Fruit fly (Drosophila melanogaster) whole organism, embryonic: Measurements from ENCODE around the gene morgue.

Source experiments
- C15 ChIP-seq: fragments of 200-800 bp; sonication (Bioruptor generic); IDR thresholded peaks from 3 replicates; pipeline ENCODE4 v1.3.6; 2022; ENCODE audit warnings: missing biosample characterization, missing genetic modification characterization
- CG10209 ChIP-seq: fragments of 200-800 bp; sonication (Bioruptor generic); optimal IDR thresholded peaks from 3 replicates; lab custom pipeline; 2017; ENCODE audit warnings: missing biosample characterization, mild to moderate bottlenecking, missing genetic modification characterization, missing genetic modification reagents
- CG10979 ChIP-seq: fragments of 200-800 bp; sonication (Bioruptor generic); optimal IDR thresholded peaks from 2 replicates; lab custom pipeline; 2018; ENCODE audit warnings: missing biosample characterization, mild to moderate bottlenecking, missing genetic modification characterization, moderate library complexity
- CG12744 ChIP-seq: fragments of 200-800 bp; sonication (Bioruptor generic); optimal IDR thresholded peaks from 2 replicates; lab custom pipeline; 2016; ENCODE audit warnings: missing biosample characterization, missing genetic modification characterization
- CG12942 ChIP-seq: fragments of 200-800 bp; sonication (Bioruptor generic); optimal IDR thresholded peaks from 3 replicates; lab custom pipeline; 2016; ENCODE audit warnings: missing biosample characterization, missing genetic modification characterization
- CG13424 ChIP-seq: fragments of 200-800 bp; sonication (Bioruptor generic); optimal IDR thresholded peaks from 2 replicates; lab custom pipeline; 2019; ENCODE audit warnings: missing biosample characterization, mild to moderate bottlenecking, missing genetic modification characterization, moderate library complexity
- CG13624 ChIP-seq: fragments of 200-800 bp; sonication (Bioruptor generic); optimal IDR thresholded peaks from 2 replicates; lab custom pipeline; 2016; ENCODE audit warnings: missing biosample characterization, missing genetic modification characterization
- CG14050 ChIP-seq: fragments of 200-800 bp; sonication (Bioruptor generic); IDR thresholded peaks from 3 replicates; pipeline ENCODE4 v1.3.6; 2022; ENCODE audit warnings: missing biosample characterization, missing genetic modification characterization
- CG14710 ChIP-seq: fragments of 200-800 bp; sonication (Bioruptor generic); optimal IDR thresholded peaks from 3 replicates; lab custom pipeline; 2019; ENCODE audit warnings: missing biosample characterization, mild to moderate bottlenecking, missing genetic modification characterization, moderate library complexity
- CG15269 ChIP-seq: fragments of 200-800 bp; sonication (Bioruptor generic); optimal IDR thresholded peaks from 2 replicates; lab custom pipeline; 2018; ENCODE audit warnings: missing biosample characterization, mild to moderate bottlenecking, missing genetic modification characterization, moderate library complexity
- CG1603 ChIP-seq: fragments of 200-800 bp; sonication (Bioruptor generic); optimal IDR thresholded peaks from 2 replicates; lab custom pipeline; 2019; ENCODE audit warnings: missing biosample characterization, mild to moderate bottlenecking, missing genetic modification characterization, moderate library complexity
- CG16779 ChIP-seq: fragments of 200-800 bp; sonication (Bioruptor generic); IDR thresholded peaks from 2 replicates; pipeline ENCODE4 v1.3.6; 2022; ENCODE audit warnings: missing biosample characterization, missing genetic modification characterization
- CG17359 ChIP-seq: fragments of 200-800 bp; sonication (Bioruptor generic); optimal IDR thresholded peaks from 3 replicates; lab custom pipeline; 2018; ENCODE audit warnings: missing biosample characterization, mild to moderate bottlenecking, missing genetic modification characterization, moderate library complexity
- CG17829 ChIP-seq: fragments of 200-800 bp; optimal IDR thresholded peaks from 2 replicates; lab custom pipeline; 2019; ENCODE audit warnings: missing biosample characterization, mild to moderate bottlenecking, missing genetic modification characterization, moderate library complexity
- CG17912 ChIP-seq: fragments of 200-800 bp; sonication (Bioruptor generic); optimal IDR thresholded peaks from 2 replicates; lab custom pipeline; 2018; ENCODE audit warnings: missing biosample characterization, mild to moderate bottlenecking, missing genetic modification characterization
- CG18476 ChIP-seq: fragments of 200-800 bp; sonication (Bioruptor generic); optimal IDR thresholded peaks from 2 replicates; lab custom pipeline; 2016; ENCODE audit warnings: missing biosample characterization, mild to moderate bottlenecking, missing genetic modification characterization
- CG18619 ChIP-seq: fragments of 200-800 bp; sonication (Bioruptor generic); optimal IDR thresholded peaks from 3 replicates; lab custom pipeline; 2017; ENCODE audit warnings: missing biosample characterization, mild to moderate bottlenecking, missing genetic modification characterization
- CG30431 ChIP-seq: fragments of 200-800 bp; sonication (Bioruptor generic); optimal IDR thresholded peaks from 2 replicates; lab custom pipeline; 2017; ENCODE audit warnings: missing biosample characterization, missing genetic modification characterization
- CG32767 ChIP-seq: fragments of 200-800 bp; sonication (Bioruptor generic); IDR thresholded peaks from 2 replicates; pipeline ENCODE4 v1.3.6; 2022; ENCODE audit warnings: missing biosample characterization, missing genetic modification characterization
- CG34422 ChIP-seq: fragments of 200-800 bp; sonication (Bioruptor generic); IDR thresholded peaks from 3 replicates; pipeline ENCODE4 v1.3.6; 2022; ENCODE audit warnings: missing biosample characterization, missing genetic modification characterization
- CG5245 ChIP-seq: fragments of 200-800 bp; sonication (Bioruptor generic); optimal IDR thresholded peaks from 3 replicates; lab custom pipeline; 2016; ENCODE audit warnings: missing biosample characterization, missing genetic modification characterization
- CG6854 ChIP-seq: fragments of 200-800 bp; sonication (Bioruptor generic); optimal IDR thresholded peaks from 3 replicates; lab custom pipeline; 2017; ENCODE audit warnings: missing biosample characterization, mild to moderate bottlenecking, missing genetic modification characterization
- CkIIα-i1 ChIP-seq: fragments of 200-800 bp; sonication (Bioruptor generic); IDR thresholded peaks from 2 replicates; pipeline ENCODE4 v1.3.6; 2022; ENCODE audit warnings: missing biosample characterization, missing genetic modification characterization
- Dbx ChIP-seq: fragments of 200-800 bp; sonication (Bioruptor generic); IDR thresholded peaks from 3 replicates; pipeline ENCODE4 v1.3.6; 2022; ENCODE audit warnings: missing biosample characterization, missing genetic modification characterization
- E2f1 ChIP-seq: fragments of 200-800 bp; sonication (Bioruptor generic); IDR thresholded peaks from 2 replicates; pipeline ENCODE4 v1.3.6; 2022; ENCODE audit warnings: missing biosample characterization, missing genetic modification characterization
- E2f2 ChIP-seq: fragments of 200-800 bp; sonication (Bioruptor generic); IDR thresholded peaks from 2 replicates; pipeline ENCODE4 v1.3.6; 2022; ENCODE audit warnings: missing biosample characterization, missing genetic modification characterization
- Nf-YB ChIP-seq: fragments of 200-800 bp; sonication (Bioruptor generic); optimal IDR thresholded peaks from 3 replicates; lab custom pipeline; 2019; ENCODE audit warnings: missing biosample characterization, mild to moderate bottlenecking, missing genetic modification characterization, moderate library complexity
- Nf-YC ChIP-seq: fragments of 200-800 bp; optimal IDR thresholded peaks from 3 replicates; lab custom pipeline; 2019; ENCODE audit warnings: missing biosample characterization, mild to moderate bottlenecking, missing genetic modification characterization, moderate library complexity
- PHDP ChIP-seq: fragments of 200-800 bp; sonication (Bioruptor generic); optimal IDR thresholded peaks from 3 replicates; lab custom pipeline; 2018; ENCODE audit warnings: missing biosample characterization, mild to moderate bottlenecking, missing genetic modification characterization, moderate library complexity
- Pdp1 ChIP-seq, 2 experiments: fragments of 200-800 bp; sonication (Bioruptor generic); optimal IDR thresholded peaks; 3 replicates each; lab custom pipeline; 2016; ENCODE audit warnings: missing biosample characterization in 2 of 2, missing genetic modification characterization in 2 of 2, mild to moderate bottlenecking in 1 of 2, moderate library complexity in 1 of 2
- Ptx1 ChIP-seq: fragments of 200-800 bp; sonication (Bioruptor generic); IDR thresholded peaks from 2 replicates; pipeline ENCODE4 v1.3.6; 2022; ENCODE audit warnings: missing biosample characterization, missing genetic modification characterization
- al ChIP-seq: fragments of 200-800 bp; sonication (Bioruptor generic); IDR thresholded peaks from 2 replicates; pipeline ENCODE4 v1.3.6; 2022; ENCODE audit warnings: missing biosample characterization, missing genetic modification characterization
- caup ChIP-seq: fragments of 200-800 bp; sonication (Bioruptor generic); optimal IDR thresholded peaks from 3 replicates; lab custom pipeline; 2017; ENCODE audit warnings: missing biosample characterization, mild to moderate bottlenecking, missing genetic modification characterization, moderate library complexity; ENCODE audit not compliant: severe bottlenecking
- dm ChIP-seq: fragments of 200-800 bp; sonication (Bioruptor generic); optimal IDR thresholded peaks from 3 replicates; lab custom pipeline; 2016; ENCODE audit warnings: missing biosample characterization, missing genetic modification characterization
- esg ChIP-seq: fragments of 200-800 bp; sonication (Bioruptor generic); conservative IDR thresholded peaks from 2 replicates; pipeline ENCODE4 v1.3.6; 2022; ENCODE audit warnings: missing biosample characterization, missing genetic modification characterization
- gce ChIP-seq: fragments of 200-800 bp; sonication (Bioruptor generic); IDR thresholded peaks from 3 replicates; pipeline ENCODE4 v1.3.6; 2022; ENCODE audit warnings: missing biosample characterization, missing genetic modification characterization
- inv ChIP-seq: fragments of 200-800 bp; sonication (Bioruptor generic); IDR thresholded peaks from 2 replicates; pipeline ENCODE4 v1.3.6; 2022; ENCODE audit warnings: missing biosample characterization, missing genetic modification characterization; ENCODE audit not compliant: partially characterized antibody
- jumu ChIP-seq: fragments of 200-800 bp; sonication (Bioruptor generic); optimal IDR thresholded peaks from 3 replicates; lab custom pipeline; 2016; ENCODE audit warnings: missing biosample characterization, missing genetic modification characterization
- lilli ChIP-seq: fragments of 200-800 bp; sonication (Bioruptor generic); optimal IDR thresholded peaks from 3 replicates; lab custom pipeline; 2016; ENCODE audit warnings: missing biosample characterization, missing genetic modification characterization
- mirr ChIP-seq: fragments of 200-800 bp; sonication (Bioruptor generic); optimal IDR thresholded peaks from 3 replicates; lab custom pipeline; 2018; ENCODE audit warnings: missing biosample characterization, mild to moderate bottlenecking, missing genetic modification characterization
- nau ChIP-seq: fragments of 200-800 bp; sonication (Bioruptor generic); optimal IDR thresholded peaks from 3 replicates; lab custom pipeline; 2017; ENCODE audit warnings: missing biosample characterization, mild to moderate bottlenecking, missing genetic modification characterization, missing genetic modification reagents
- sim ChIP-seq: fragments of 200-800 bp; sonication (Bioruptor generic); IDR thresholded peaks from 2 replicates; pipeline ENCODE4 v1.3.6; 2022; ENCODE audit warnings: missing biosample characterization, missing genetic modification characterization
- tap ChIP-seq: fragments of 200-800 bp; optimal IDR thresholded peaks from 3 replicates; lab custom pipeline; 2019; ENCODE audit warnings: missing biosample characterization, mild to moderate bottlenecking, missing genetic modification characterization, moderate library complexity
- tna ChIP-seq: fragments of 200-800 bp; sonication (Bioruptor generic); IDR thresholded peaks from 2 replicates; pipeline ENCODE4 v1.3.6; 2022; ENCODE audit warnings: missing biosample characterization, missing genetic modification characterization; ENCODE audit not compliant: partially characterized antibody
- trem ChIP-seq: fragments of 200-800 bp; optimal IDR thresholded peaks from 3 replicates; lab custom pipeline; 2019; ENCODE audit warnings: missing biosample characterization, mild to moderate bottlenecking, missing genetic modification characterization, moderate library complexity
- unpg ChIP-seq: fragments of 200-800 bp; sonication (Bioruptor generic); optimal IDR thresholded peaks from 3 replicates; lab custom pipeline; 2018; ENCODE audit warnings: missing biosample characterization, mild to moderate bottlenecking, missing genetic modification characterization, moderate library complexity
- vfl ChIP-seq: fragments of 200-800 bp; sonication (Bioruptor generic); optimal IDR thresholded peaks from 2 replicates; lab custom pipeline; 2016; ENCODE audit warnings: missing biosample characterization, missing genetic modification characterization
- zfh2 ChIP-seq: fragments of 200-800 bp; sonication (Bioruptor generic); optimal IDR thresholded peaks from 2 replicates; lab custom pipeline; 2016; ENCODE audit warnings: missing biosample characterization, missing genetic modification characterization

The morgue gene

DNA sequence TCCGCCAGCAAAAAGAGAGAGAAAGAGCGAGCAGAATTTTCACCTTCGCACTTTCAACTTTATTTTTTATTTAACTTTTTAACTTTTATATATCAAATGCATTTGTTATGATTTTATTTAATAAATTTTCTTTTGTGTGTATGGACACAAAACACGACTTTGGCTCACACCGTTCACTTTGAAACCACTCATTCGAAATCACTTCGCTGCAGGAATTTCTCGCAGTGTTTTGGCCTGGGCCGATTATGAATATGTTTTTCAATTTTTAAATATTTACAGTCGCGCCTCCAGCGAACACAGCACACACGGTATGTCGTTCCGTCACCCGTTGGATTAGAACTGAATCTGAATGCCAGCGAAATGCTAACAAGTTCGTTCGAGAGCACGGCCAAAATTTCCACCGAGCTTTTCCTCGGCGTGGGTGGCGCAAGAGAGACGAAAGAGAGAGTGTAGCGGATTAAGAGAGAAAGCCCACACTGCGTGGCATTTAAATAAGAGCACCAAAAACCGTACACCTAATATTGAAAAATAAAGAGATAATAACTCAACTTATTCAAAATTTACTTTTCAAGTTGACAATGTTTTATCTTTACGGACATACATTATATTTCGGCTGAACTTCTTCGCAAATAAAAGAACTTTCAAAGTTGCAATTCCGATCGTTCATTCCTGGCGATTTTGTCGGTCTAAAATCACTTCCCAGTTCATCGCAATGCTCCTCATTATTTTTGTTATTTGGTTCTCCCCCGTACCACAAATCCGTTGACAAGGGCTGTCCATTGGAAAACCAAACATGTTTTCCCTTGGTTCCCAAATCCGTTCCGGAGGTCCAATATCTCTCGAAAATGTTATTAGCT is 3.4 kb downstream of the morgue start, which contains the start of gene CG15431 (continued):
- peak; percentile 46; the same call in 2 of the 3 replicates for TF ChIP-seq CG14050
- peak; percentile 51 for TF ChIP-seq CG6854
- peak; percentile 66 for TF ChIP-seq unpg (GFP tag; lab: Kevin White, UChicago)
- no peak for TF ChIP-seq trem (tag; lab: Kevin White, UChicago)
- TF ChIP-seq CG13424 (tag; lab: Kevin White, UChicago), result peak; percentile 44
- peak; percentile 58 for TF ChIP-seq CG32767 (GFP tag; lab: Robert Waterston, UW)
- TF ChIP-seq CG18476 (GFP tag; lab: Kevin White, UChicago), result peak; percentile 45
- TF ChIP-seq CG5245 (GFP tag; lab: Kevin White, UChicago), result peak; percentile 14
- TF ChIP-seq CG17829 (tag; lab: Kevin White, UChicago), result no peak
- peak; percentile 58 for TF ChIP-seq CG18619 (GFP tag; lab: Kevin White, UChicago)
- TF ChIP-seq PHDP, result peak; percentile 64
- TF ChIP-seq lilli (GFP tag; lab: Kevin White, UChicago), result peak; percentile 69
- no peak for TF ChIP-seq CG14710 (tag; lab: Kevin White, UChicago)
- peak; percentile 46; the same call in 1 of the 3 replicates for TF ChIP-seq C15
- TF ChIP-seq esg (GFP tag; lab: Robert Waterston, UW), result peak; percentile 44
- TF ChIP-seq E2f1 (GFP tag; lab: Robert Waterston, UW), result peak; percentile 60
- peak; percentile 77; the same call in 2 of the 3 replicates for TF ChIP-seq Dbx (GFP tag; lab: Robert Waterston, UW)
- TF ChIP-seq jumu (GFP tag; lab: Kevin White, UChicago), result no peak
- TF ChIP-seq Ptx1 (GFP tag; lab: Robert Waterston, UW), result peak; percentile 75
- TF ChIP-seq CG17912, result no peak
- TF ChIP-seq CG34422 (GFP tag; lab: Robert Waterston, UW), result 0 out of 3 replicates have a peak, but pooled peaks have one; percentile 47
- peak; percentile 50 for TF ChIP-seq CG10209 (GFP tag; lab: Kevin White, UChicago)
- no peak for TF ChIP-seq tna (GFP tag; lab: Robert Waterston, UW)
- TF ChIP-seq CG1603 (tag; lab: Kevin White, UChicago), result peak; percentile 27
- peak; percentile 1 for TF ChIP-seq Nf-YC
- TF ChIP-seq CG12942 (GFP tag; lab: Kevin White, UChicago), result peak; percentile 33
- TF ChIP-seq inv (GFP tag; lab: Robert Waterston, UW), result no peak
- TF ChIP-seq caup, result peak; percentile 70
- TF ChIP-seq CG17359, result peak; percentile 63
- TF ChIP-seq dm (GFP tag; lab: Kevin White, UChicago), result no peak
- peak; percentile 28 for TF ChIP-seq CG10979 (tag; lab: Kevin White, UChicago)
- 0 out of 2 replicates have a peak, but pooled peaks have one; percentile 37 for TF ChIP-seq al (GFP tag; lab: Robert Waterston, UW)
- peak; percentile 25 for TF ChIP-seq CG13624 (GFP tag; lab: Kevin White, UChicago)
- peak; percentile 55 for TF ChIP-seq nau (GFP tag; lab: Kevin White, UChicago)
- TF ChIP-seq tap, result peak; percentile 24
- TF ChIP-seq zfh2, result peak; percentile 35
- TF ChIP-seq CG16779 (GFP tag; lab: Robert Waterston, UW), result 0 out of 2 replicates have a peak, but pooled peaks have one; percentile 63
- TF ChIP-seq CkIIα-i1 (GFP tag; lab: Robert Waterston, UW), result peak; percentile 65; the same call in 1 of the 2 replicates
- no peak for TF ChIP-seq CG30431 (GFP tag; lab: Kevin White, UChicago)
- TF ChIP-seq gce, result no peak
- peak; percentile 25 for TF ChIP-seq CG12744 (GFP tag; lab: Kevin White, UChicago)
- no peak for TF ChIP-seq sim (GFP tag; lab: Robert Waterston, UW)
- TF ChIP-seq mirr (GFP tag; lab: Kevin White, UChicago), result no peak
- TF ChIP-seq Pdp1 (GFP tag; optimal IDR thresholded peaks at IDR 0.05; lab: Kevin White, UChicago), result peak; percentile 11 to 60
- TF ChIP-seq Nf-YB (GFP tag; lab: Kevin White, UChicago), result no peak
- peak; percentile 65 for TF ChIP-seq CG15269 (tag; lab: Kevin White, UChicago)
- TF ChIP-seq vfl, result peak; percentile 21
- TF ChIP-seq E2f2 (GFP tag; lab: Robert Waterston, UW), result peak; percentile 48
